Fruit fly (Drosophila melanogaster) whole organism, embryonic: ENCODE data around the gene ph-d.
A peak's percentile ranks its signal among the peaks of the same experiment; 100 is the strongest.

Source experiments
- CG11085 ChIP-seq: fragments of 200-800 bp; sonication (Bioruptor generic); IDR thresholded peaks from 2 replicates; pipeline ENCODE4 v1.3.6; 2022; ENCODE audit warnings: missing biosample characterization, missing genetic modification characterization
- CG11696 ChIP-seq: fragments of 200-800 bp; sonication (Bioruptor generic); IDR thresholded peaks from 2 replicates; pipeline ENCODE4 v1.3.6; 2022; ENCODE audit warnings: missing biosample characterization, missing genetic modification characterization
- CG12071 ChIP-seq: fragments of 200-800 bp; sonication (Bioruptor generic); optimal IDR thresholded peaks from 3 replicates; lab custom pipeline; 2018; ENCODE audit warnings: missing biosample characterization, mild to moderate bottlenecking, missing genetic modification characterization
- CG12155 ChIP-seq: fragments of 200-800 bp; sonication (Bioruptor generic); optimal IDR thresholded peaks from 3 replicates; lab custom pipeline; 2016; ENCODE audit warnings: missing biosample characterization, missing genetic modification characterization
- CG13424 ChIP-seq: fragments of 200-800 bp; sonication (Bioruptor generic); optimal IDR thresholded peaks from 2 replicates; lab custom pipeline; 2019; ENCODE audit warnings: missing biosample characterization, mild to moderate bottlenecking, missing genetic modification characterization, moderate library complexity
- CG14441 ChIP-seq: fragments of 200-800 bp; sonication (Bioruptor generic); IDR thresholded peaks from 2 replicates; pipeline ENCODE4 v1.3.6; 2022; ENCODE audit warnings: missing biosample characterization, missing genetic modification characterization
- CG17359 ChIP-seq: fragments of 200-800 bp; sonication (Bioruptor generic); optimal IDR thresholded peaks from 3 replicates; lab custom pipeline; 2018; ENCODE audit warnings: missing biosample characterization, mild to moderate bottlenecking, missing genetic modification characterization, moderate library complexity
- CG17568 ChIP-seq: fragments of 200-800 bp; sonication (Bioruptor generic); optimal IDR thresholded peaks from 2 replicates; lab custom pipeline; 2018; ENCODE audit warnings: missing biosample characterization, mild to moderate bottlenecking, missing genetic modification characterization, moderate library complexity
- CG31224 ChIP-seq: fragments of 200-800 bp; sonication (Bioruptor generic); IDR thresholded peaks from 2 replicates; pipeline ENCODE4 v1.3.6; 2022; ENCODE audit warnings: missing biosample characterization, missing genetic modification characterization
- CG31441 ChIP-seq: fragments of 200-800 bp; sonication (Bioruptor generic); IDR thresholded peaks from 2 replicates; pipeline ENCODE4 v1.3.6; 2022; ENCODE audit warnings: missing biosample characterization, missing genetic modification characterization
- CG32767 ChIP-seq: fragments of 200-800 bp; sonication (Bioruptor generic); IDR thresholded peaks from 2 replicates; pipeline ENCODE4 v1.3.6; 2022; ENCODE audit warnings: missing biosample characterization, missing genetic modification characterization
- CG32772 ChIP-seq: fragments of 200-800 bp; sonication (Bioruptor generic); IDR thresholded peaks from 2 replicates; pipeline ENCODE4 v1.3.6; 2022; ENCODE audit warnings: missing biosample characterization, missing genetic modification characterization
- CG33557 ChIP-seq: fragments of 200-800 bp; sonication (Bioruptor generic); optimal IDR thresholded peaks from 2 replicates; lab custom pipeline; 2019; ENCODE audit warnings: missing biosample characterization, mild to moderate bottlenecking, missing genetic modification characterization, moderate library complexity
- CG3407 ChIP-seq: fragments of 200-800 bp; sonication (Bioruptor generic); optimal IDR thresholded peaks from 2 replicates; lab custom pipeline; 2018; ENCODE audit warnings: missing biosample characterization, mild to moderate bottlenecking, missing genetic modification characterization
- CG42726 ChIP-seq: fragments of 200-800 bp; sonication (Bioruptor generic); IDR thresholded peaks from 2 replicates; pipeline ENCODE4 v1.3.6; 2022; ENCODE audit warnings: missing biosample characterization, missing genetic modification characterization; ENCODE audit not compliant: partially characterized antibody
- CG6272 ChIP-seq: fragments of 200-800 bp; sonication (Bioruptor generic); IDR thresholded peaks from 2 replicates; pipeline ENCODE4 v1.3.6; 2022; ENCODE audit warnings: missing biosample characterization, missing genetic modification characterization
- CG7786 ChIP-seq: fragments of 200-800 bp; sonication (Bioruptor generic); optimal IDR thresholded peaks from 2 replicates; lab custom pipeline; 2016; ENCODE audit warnings: missing biosample characterization, missing genetic modification characterization
- CG9609 ChIP-seq: fragments of 200-800 bp; sonication (Bioruptor generic); optimal IDR thresholded peaks from 3 replicates; lab custom pipeline; 2016; ENCODE audit warnings: missing biosample characterization, missing genetic modification characterization
- CrebB ChIP-seq: fragments of 200-800 bp; sonication (Bioruptor generic); optimal IDR thresholded peaks from 3 replicates; lab custom pipeline; 2018; ENCODE audit warnings: missing biosample characterization, mild to moderate bottlenecking, missing genetic modification characterization
- Doc2 ChIP-seq: fragments of 200-800 bp; sonication (Bioruptor generic); IDR thresholded peaks from 2 replicates; pipeline ENCODE4 v1.3.6; 2022; ENCODE audit warnings: missing biosample characterization, missing genetic modification characterization
- Doc3 ChIP-seq: fragments of 200-800 bp; sonication (Bioruptor generic); IDR thresholded peaks from 3 replicates; pipeline ENCODE4 v1.3.6; 2022; ENCODE audit warnings: missing biosample characterization, missing genetic modification characterization; ENCODE audit not compliant: partially characterized antibody
- Elba2 ChIP-seq: fragments of 200-800 bp; sonication (Bioruptor generic); optimal IDR thresholded peaks from 3 replicates; lab custom pipeline; 2016; ENCODE audit warnings: missing biosample characterization, missing genetic modification characterization
- HLH54F ChIP-seq: fragments of 200-800 bp; sonication (Bioruptor generic); optimal IDR thresholded peaks from 3 replicates; lab custom pipeline; 2016; ENCODE audit warnings: missing biosample characterization, missing genetic modification characterization
- Hand ChIP-seq: fragments of 200-800 bp; sonication (Bioruptor generic); optimal IDR thresholded peaks from 2 replicates; lab custom pipeline; 2017; ENCODE audit warnings: mild to moderate bottlenecking, missing biosample characterization, missing genetic modification reagents, missing genetic modification characterization
- HmgD ChIP-seq: fragments of 200-800 bp; sonication (Bioruptor generic); optimal IDR thresholded peaks from 3 replicates; lab custom pipeline; 2016; ENCODE audit warnings: missing biosample characterization, missing genetic modification characterization
- Hr3 ChIP-seq: fragments of 200-800 bp; sonication (Bioruptor generic); optimal IDR thresholded peaks from 3 replicates; lab custom pipeline; 2016; ENCODE audit warnings: missing biosample characterization, missing genetic modification characterization
- Hr78 ChIP-seq, 2 experiments: fragments of 200-800 bp in 1 of 2; fragments of >200 bp in 1 of 2; sonication (Bioruptor generic) in 1 of 2; optimal IDR thresholded peaks; 2 replicates each; lab custom pipeline; 2017 to 2019; ENCODE audit warnings: missing biosample characterization in 2 of 2, missing genetic modification characterization in 2 of 2, mild to moderate bottlenecking in 1 of 2, moderate library complexity in 1 of 2
- Med ChIP-seq: fragments of 200-800 bp; sonication (Bioruptor generic); peaks from one replicate; lab custom pipeline; 2016; ENCODE audit warnings: missing biosample characterization, missing genetic modification characterization, mild to moderate bottlenecking, inconsistent platforms, moderate library complexity
- Mrtf ChIP-seq: fragments of 200-800 bp; sonication (Bioruptor generic); IDR thresholded peaks from 3 replicates; pipeline ENCODE4 v1.3.6; 2022; ENCODE audit warnings: missing biosample characterization, missing genetic modification characterization
- Nf-YB ChIP-seq: fragments of 200-800 bp; sonication (Bioruptor generic); optimal IDR thresholded peaks from 3 replicates; lab custom pipeline; 2019; ENCODE audit warnings: missing biosample characterization, mild to moderate bottlenecking, missing genetic modification characterization, moderate library complexity
- NfI ChIP-seq: fragments of 200-800 bp; sonication (Bioruptor generic); optimal IDR thresholded peaks from 3 replicates; lab custom pipeline; 2018; ENCODE audit warnings: missing biosample characterization, mild to moderate bottlenecking, missing genetic modification characterization, moderate library complexity
- Pdp1 ChIP-seq, 2 experiments: fragments of 200-800 bp; sonication (Bioruptor generic); optimal IDR thresholded peaks; 3 replicates each; lab custom pipeline; 2016; ENCODE audit warnings: missing biosample characterization in 2 of 2, missing genetic modification characterization in 2 of 2, mild to moderate bottlenecking in 1 of 2, moderate library complexity in 1 of 2
- Side ChIP-seq: fragments of 200-800 bp; sonication (Bioruptor generic); optimal IDR thresholded peaks from 2 replicates; lab custom pipeline; 2016; ENCODE audit warnings: missing biosample characterization, missing genetic modification characterization
- Sox102F ChIP-seq: fragments of 200-800 bp; sonication (Bioruptor generic); optimal IDR thresholded peaks from 2 replicates; lab custom pipeline; 2018; ENCODE audit warnings: missing biosample characterization, mild to moderate bottlenecking, missing genetic modification characterization, moderate library complexity
- Usf ChIP-seq: fragments of 200-800 bp; sonication (Bioruptor generic); optimal IDR thresholded peaks from 2 replicates; lab custom pipeline; 2017; ENCODE audit warnings: missing genotype, missing biosample characterization, missing genetic modification characterization
- bab2 ChIP-seq: fragments of 200-800 bp; sonication (Bioruptor generic); optimal IDR thresholded peaks from 2 replicates; lab custom pipeline; 2016; ENCODE audit warnings: missing biosample characterization, missing genetic modification characterization
- btn ChIP-seq: fragments of 200-800 bp; sonication (Bioruptor generic); optimal IDR thresholded peaks from 2 replicates; lab custom pipeline; 2016; ENCODE audit warnings: missing biosample characterization, missing genetic modification characterization
- crp ChIP-seq, 2 experiments: fragments of 200-800 bp; sonication (Bioruptor generic); optimal IDR thresholded peaks; 2 replicates in 1 of 2; 3 replicates in 1 of 2; lab custom pipeline; 2017; ENCODE audit warnings: missing biosample characterization in 2 of 2, missing genetic modification characterization in 2 of 2, mild to moderate bottlenecking in 1 of 2, moderate library complexity in 1 of 2
- danr ChIP-seq: fragments of 200-800 bp; sonication (Bioruptor generic); IDR thresholded peaks from 2 replicates; pipeline ENCODE4 v1.3.6; 2022; ENCODE audit warnings: missing biosample characterization, missing genetic modification characterization
- dpn ChIP-seq, 2 experiments: fragments of 200-800 bp; sonication (Bioruptor generic); optimal IDR thresholded peaks; 3 replicates each; lab custom pipeline; 2016; ENCODE audit warnings: missing biosample characterization in 2 of 2, missing genetic modification characterization in 2 of 2
- gsb ChIP-seq: fragments of 200-800 bp; sonication (Bioruptor generic); IDR thresholded peaks from 2 replicates; pipeline ENCODE4 v1.3.6; 2022; ENCODE audit warnings: missing biosample characterization, missing genetic modification characterization
- pros ChIP-seq: fragments of 200-800 bp; sonication (Bioruptor generic); optimal IDR thresholded peaks from 3 replicates; lab custom pipeline; 2019; ENCODE audit warnings: missing biosample characterization, mild to moderate bottlenecking, missing genetic modification characterization, moderate library complexity
- pzg ChIP-seq: fragments of 200-800 bp; sonication (Bioruptor generic); optimal IDR thresholded peaks from 3 replicates; lab custom pipeline; 2018; ENCODE audit warnings: missing biosample characterization, mild to moderate bottlenecking, missing genetic modification characterization, moderate library complexity
- ro ChIP-seq: fragments of 200-800 bp; sonication (Bioruptor generic); IDR thresholded peaks from 2 replicates; pipeline ENCODE4 v1.3.6; 2022; ENCODE audit warnings: missing biosample characterization, missing genetic modification characterization
- row ChIP-seq: fragments of 200-800 bp; sonication (Bioruptor generic); IDR thresholded peaks from 3 replicates; pipeline ENCODE4 v1.3.6; 2022; ENCODE audit warnings: missing biosample characterization, missing genetic modification characterization
- sna ChIP-seq: fragments of 200-800 bp; sonication (Bioruptor generic); IDR thresholded peaks from 2 replicates; pipeline ENCODE4 v1.3.6; 2022; ENCODE audit warnings: missing biosample characterization, missing genetic modification characterization; ENCODE audit not compliant: partially characterized antibody
- unpg ChIP-seq: fragments of 200-800 bp; sonication (Bioruptor generic); optimal IDR thresholded peaks from 3 replicates; lab custom pipeline; 2018; ENCODE audit warnings: missing biosample characterization, mild to moderate bottlenecking, missing genetic modification characterization, moderate library complexity
- vnd ChIP-seq: fragments of 200-800 bp; sonication (Bioruptor generic); IDR thresholded peaks from 3 replicates; pipeline ENCODE4 v1.3.6; 2022; ENCODE audit warnings: missing biosample characterization, missing genetic modification characterization; ENCODE audit not compliant: partially characterized antibody

ph-d gene

DNA sequence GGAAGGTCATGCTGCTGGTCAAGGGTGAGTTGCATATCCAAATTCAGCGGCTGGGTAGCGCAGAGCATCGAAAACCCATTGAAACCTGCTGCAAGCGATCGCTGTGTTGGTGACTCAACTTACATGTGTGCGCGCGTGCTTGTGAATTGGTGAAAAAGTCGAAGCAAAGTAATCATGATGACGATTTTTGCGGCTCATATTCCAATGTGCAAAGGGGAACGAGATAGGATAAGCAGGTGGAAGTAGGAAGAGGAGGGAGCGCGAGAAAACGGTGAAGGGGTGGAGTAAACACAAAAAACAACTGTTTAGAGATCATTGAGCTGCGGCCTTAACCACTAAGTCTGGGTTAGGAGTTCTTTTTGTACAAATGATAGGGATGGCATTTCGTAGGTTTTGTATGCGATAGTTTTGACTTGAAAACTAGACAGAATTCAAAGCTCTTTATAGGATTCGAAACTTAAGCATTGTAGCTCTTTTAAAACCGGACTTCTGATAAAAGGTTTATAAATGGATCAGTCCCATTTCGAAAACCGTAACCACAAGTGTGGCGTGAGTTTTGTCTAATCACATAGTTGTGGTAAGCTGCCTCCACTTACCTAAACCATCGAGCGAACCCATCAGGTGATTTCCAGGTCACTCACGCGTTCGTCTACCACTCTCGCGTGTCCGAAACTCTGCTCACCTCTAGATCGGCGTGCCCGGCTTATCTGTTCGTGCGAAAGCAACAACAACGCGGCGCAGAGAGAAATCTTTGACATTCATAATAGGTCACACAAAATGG lies 22.8 kb upstream of the ph-d start (continued):
- TF ChIP-seq Doc3 (GFP tag; lab: Robert Waterston, UW) (peak; percentile 78), CG6272 (GFP tag; lab: Robert Waterston, UW) (peak; percentile 59; the same call in 1 of the 2 replicates), row (peak; percentile 87), CG32767 (GFP tag; lab: Robert Waterston, UW) (no peak), danr (GFP tag; lab: Robert Waterston, UW) (0 out of 2 replicates have a peak, but pooled peaks have one; percentile 20), vnd (GFP tag; lab: Robert Waterston, UW) (peak; percentile 79), NfI (GFP tag; lab: Kevin White, UChicago) (peak; percentile 23), Med (GFP tag; lab: Kevin White, UChicago) (peak; percentile 92), Hr3 (GFP tag; lab: Kevin White, UChicago) (peak; percentile 56), Usf (peak; percentile 36), CrebB (tag; lab: Kevin White, UChicago) (peak; percentile 32), CG11085 (GFP tag; lab: Robert Waterston, UW) (no peak), CG9609 (GFP tag; lab: Kevin White, UChicago) (no peak), Pdp1 (GFP tag; optimal IDR thresholded peaks at IDR 0.05; lab: Kevin White, UChicago) (peak; percentile 22 to 51), CG31441 (GFP tag; lab: Robert Waterston, UW) (peak; percentile 36; the same call in 1 of the 2 replicates), ro (GFP tag; lab: Robert Waterston, UW) (no peak), CG12071 (GFP tag; lab: Kevin White, UChicago) (no peak), Elba2 (no peak), gsb (no peak), Hand (GFP tag; lab: Kevin White, UChicago) (peak; percentile 1), CG33557 (GFP tag; lab: Kevin White, UChicago) (peak; percentile 42), CG17359 (tag; lab: Kevin White, UChicago) (peak; percentile 8), Side (GFP tag; lab: Kevin White, UChicago) (peak; percentile 9), crp (GFP tag; optimal IDR thresholded peaks at IDR 0.05; lab: Kevin White, UChicago) (peak in 1 of 2 experiments; percentile 39), CG11696 (GFP tag; lab: Robert Waterston, UW) (no peak), Doc2 (GFP tag; lab: Robert Waterston, UW) (no peak), pzg (peak; percentile 12), btn (GFP tag; lab: Kevin White, UChicago) (no peak), CG12155 (GFP tag; lab: Kevin White, UChicago) (peak; percentile 25), dpn (GFP tag; optimal IDR thresholded peaks at IDR 0.05; lab: Kevin White, UChicago) (peak; percentile 15 to 66), Hr78 (GFP tag; optimal IDR thresholded peaks at IDR 0.05; lab: Kevin White, UChicago) (peak in 1 of 2 experiments; percentile 87), HLH54F (peak; percentile 6), unpg (GFP tag; lab: Kevin White, UChicago) (peak; percentile 22), CG3407 (GFP tag; lab: Kevin White, UChicago) (no peak), pros (GFP tag; lab: Kevin White, UChicago) (no peak), HmgD (GFP tag; lab: Kevin White, UChicago) (no peak), sna (GFP tag; lab: Robert Waterston, UW) (peak; percentile 75), CG13424 (tag; lab: Kevin White, UChicago) (peak; percentile 47), CG7786 (GFP tag; lab: Kevin White, UChicago) (peak; percentile 56), CG32772 (GFP tag; lab: Robert Waterston, UW) (no peak), CG31224 (no peak), CG42726 (GFP tag; lab: Robert Waterston, UW) (no peak), CG14441 (GFP tag; lab: Robert Waterston, UW) (peak; percentile 16; the same call in 1 of the 2 replicates), bab2 (peak; percentile 23), Sox102F (GFP tag; lab: Kevin White, UChicago) (peak; percentile 21), CG17568 (no peak), Mrtf (no peak), Nf-YB (GFP tag; lab: Kevin White, UChicago) (no peak)
